Fruit fly (Drosophila melanogaster) whole organism, embryonic: ENCODE results near the gene CG46270.

Experiments used
- CG10462 ChIP-seq: fragments of 200-800 bp; sonication (Bioruptor generic); optimal IDR thresholded peaks from 2 replicates; lab custom pipeline; 2016; ENCODE audit warnings: missing biosample characterization, missing genetic modification characterization
- CG10959 ChIP-seq: fragments of 200-800 bp; sonication (Bioruptor generic); IDR thresholded peaks from 2 replicates; pipeline ENCODE4 v1.3.6; 2022; ENCODE audit warnings: missing biosample characterization, missing genetic modification characterization
- CG12659 ChIP-seq: fragments of 200-800 bp; sonication (Bioruptor generic); optimal IDR thresholded peaks from 3 replicates; lab custom pipeline; 2017; ENCODE audit warnings: mild to moderate bottlenecking, missing biosample characterization, missing genetic modification reagents, missing genetic modification characterization
- CG14050 ChIP-seq: fragments of 200-800 bp; sonication (Bioruptor generic); IDR thresholded peaks from 3 replicates; pipeline ENCODE4 v1.3.6; 2022; ENCODE audit warnings: missing biosample characterization, missing genetic modification characterization
- CG15601 ChIP-seq: fragments of 200-800 bp; sonication (Bioruptor generic); optimal IDR thresholded peaks from 3 replicates; lab custom pipeline; 2019; ENCODE audit warnings: missing biosample characterization, mild to moderate bottlenecking, missing genetic modification characterization, moderate library complexity
- CG17361 ChIP-seq: fragments of 200-800 bp; sonication (Bioruptor generic); IDR thresholded peaks from 3 replicates; pipeline ENCODE4 v1.3.6; 2022; ENCODE audit warnings: missing biosample characterization, missing genetic modification characterization
- CG31441 ChIP-seq: fragments of 200-800 bp; sonication (Bioruptor generic); IDR thresholded peaks from 2 replicates; pipeline ENCODE4 v1.3.6; 2022; ENCODE audit warnings: missing biosample characterization, missing genetic modification characterization
- CG32767 ChIP-seq: fragments of 200-800 bp; sonication (Bioruptor generic); IDR thresholded peaks from 2 replicates; pipeline ENCODE4 v1.3.6; 2022; ENCODE audit warnings: missing biosample characterization, missing genetic modification characterization
- CG42726 ChIP-seq: fragments of 200-800 bp; sonication (Bioruptor generic); IDR thresholded peaks from 2 replicates; pipeline ENCODE4 v1.3.6; 2022; ENCODE audit warnings: missing biosample characterization, missing genetic modification characterization; ENCODE audit not compliant: partially characterized antibody
- CG4404 ChIP-seq: fragments of 200-800 bp; sonication (Bioruptor generic); IDR thresholded peaks from 2 replicates; pipeline ENCODE4 v1.3.6; 2022; ENCODE audit warnings: missing biosample characterization, missing genetic modification characterization
- Deaf1 ChIP-seq: fragments of 200-800 bp; optimal IDR thresholded peaks from 3 replicates; lab custom pipeline; 2019; ENCODE audit warnings: missing biosample characterization, mild to moderate bottlenecking, missing genetic modification characterization, moderate library complexity
- Dip3 ChIP-seq: fragments of 200-800 bp; sonication (Bioruptor generic); optimal IDR thresholded peaks from 3 replicates; lab custom pipeline; 2016; ENCODE audit warnings: missing biosample characterization, missing genetic modification characterization
- ERR ChIP-seq: fragments of 200-800 bp; sonication (Bioruptor generic); optimal IDR thresholded peaks from 2 replicates; lab custom pipeline; 2016; ENCODE audit warnings: missing biosample characterization, missing genetic modification characterization
- Ets97D ChIP-seq: fragments of 200-800 bp; sonication (Bioruptor generic); optimal IDR thresholded peaks from 3 replicates; lab custom pipeline; 2016; ENCODE audit warnings: missing biosample characterization, missing genetic modification characterization
- Fer1 ChIP-seq: fragments of 200-800 bp; sonication (Bioruptor generic); optimal IDR thresholded peaks from 2 replicates; lab custom pipeline; 2017; ENCODE audit warnings: missing biosample characterization, mild to moderate bottlenecking, missing genetic modification characterization
- GATAe ChIP-seq: fragments of 200-800 bp; sonication (Bioruptor generic); conservative IDR thresholded peaks from 2 replicates; pipeline ENCODE4 v1.3.6; 2022; ENCODE audit warnings: missing biosample characterization, missing genetic modification characterization
- Gug ChIP-seq: fragments of 200-800 bp; sonication (Bioruptor generic); IDR thresholded peaks from 4 replicates; pipeline ENCODE4 v1.3.6; 2022; ENCODE audit warnings: missing biosample characterization, missing genetic modification characterization
- H15 ChIP-seq: fragments of 200-800 bp; sonication (Bioruptor generic); IDR thresholded peaks from 3 replicates; pipeline ENCODE4 v1.3.6; 2022; ENCODE audit warnings: missing biosample characterization, missing genetic modification characterization
- Hr39 ChIP-seq: fragments of >200 bp; optimal IDR thresholded peaks from 2 replicates; lab custom pipeline; 2017
- Med ChIP-seq: fragments of 200-800 bp; sonication (Bioruptor generic); peaks from one replicate; lab custom pipeline; 2016; ENCODE audit warnings: missing biosample characterization, missing genetic modification characterization, mild to moderate bottlenecking, inconsistent platforms, moderate library complexity
- Nf-YA ChIP-seq: fragments of 200-800 bp; sonication (Bioruptor generic); IDR thresholded peaks from 2 replicates; pipeline ENCODE4 v1.3.6; 2022; ENCODE audit warnings: missing biosample characterization, missing genetic modification characterization
- Nf-YC ChIP-seq: fragments of 200-800 bp; optimal IDR thresholded peaks from 3 replicates; lab custom pipeline; 2019; ENCODE audit warnings: missing biosample characterization, mild to moderate bottlenecking, missing genetic modification characterization, moderate library complexity
- Oaz ChIP-seq: fragments of 200-800 bp; sonication (Bioruptor generic); IDR thresholded peaks from 2 replicates; pipeline ENCODE4 v1.3.6; 2022; ENCODE audit warnings: missing biosample characterization, missing genetic modification characterization
- PHDP ChIP-seq: fragments of 200-800 bp; sonication (Bioruptor generic); optimal IDR thresholded peaks from 3 replicates; lab custom pipeline; 2018; ENCODE audit warnings: missing biosample characterization, mild to moderate bottlenecking, missing genetic modification characterization, moderate library complexity
- Rfx ChIP-seq: fragments of 200-800 bp; sonication (Bioruptor generic); IDR thresholded peaks from 2 replicates; pipeline ENCODE4 v1.3.6; 2022; ENCODE audit warnings: missing biosample characterization, missing genetic modification characterization
- TFAM ChIP-seq: fragments of 200-800 bp; sonication (Bioruptor generic); optimal IDR thresholded peaks from 2 replicates; lab custom pipeline; 2017; ENCODE audit warnings: missing biosample characterization, missing genetic modification characterization, inconsistent platforms
- bowl ChIP-seq: fragments of 200-800 bp; sonication (Bioruptor generic); IDR thresholded peaks from 2 replicates; pipeline ENCODE4 v1.3.6; 2022; ENCODE audit warnings: missing biosample characterization, missing genetic modification characterization
- br ChIP-seq: fragments of >200 bp; optimal IDR thresholded peaks from 2 replicates; lab custom pipeline; 2017
- btn ChIP-seq: fragments of 200-800 bp; sonication (Bioruptor generic); optimal IDR thresholded peaks from 2 replicates; lab custom pipeline; 2016; ENCODE audit warnings: missing biosample characterization, missing genetic modification characterization
- ci ChIP-seq: fragments of 200-800 bp; sonication (Bioruptor generic); IDR thresholded peaks from 3 replicates; pipeline ENCODE4 v1.3.6; 2022; ENCODE audit warnings: missing biosample characterization, missing genetic modification characterization
- dmrt11E ChIP-seq: fragments of 200-800 bp; sonication (Bioruptor generic); optimal IDR thresholded peaks from 3 replicates; lab custom pipeline; 2018; ENCODE audit warnings: missing biosample characterization, mild to moderate bottlenecking, missing genetic modification characterization, moderate library complexity
- dmrt99B ChIP-seq: fragments of 200-800 bp; sonication (Bioruptor generic); optimal IDR thresholded peaks from 2 replicates; lab custom pipeline; 2018; ENCODE audit warnings: missing biosample characterization, mild to moderate bottlenecking, missing genetic modification characterization, moderate library complexity
- dpn ChIP-seq, 2 experiments: fragments of 200-800 bp; sonication (Bioruptor generic); optimal IDR thresholded peaks; 3 replicates each; lab custom pipeline; 2016; ENCODE audit warnings: missing biosample characterization in 2 of 2, missing genetic modification characterization in 2 of 2
- fru ChIP-seq: fragments of >200 bp; optimal IDR thresholded peaks from 2 replicates; lab custom pipeline; 2017
- gro ChIP-seq: fragments of 200-800 bp; sonication (Bioruptor generic); optimal IDR thresholded peaks from 2 replicates; lab custom pipeline; 2016; ENCODE audit warnings: missing biosample characterization, missing genetic modification characterization
- hkb ChIP-seq, 2 experiments: fragments of 200-800 bp in 1 of 2; fragments of >200 bp in 1 of 2; sonication (Bioruptor generic) in 1 of 2; IDR thresholded peaks in 1 of 2; optimal IDR thresholded peaks in 1 of 2; 2 replicates each; pipeline versions ENCODE4 v1.3.6 to Lab custom; 2017 to 2022; ENCODE audit warnings: missing biosample characterization in 1 of 2, missing genetic modification characterization in 1 of 2
- ken ChIP-seq: fragments of 200-800 bp; sonication (Bioruptor generic); IDR thresholded peaks from 3 replicates; pipeline ENCODE4 v1.3.6; 2022; ENCODE audit warnings: missing biosample characterization, missing genetic modification characterization
- klu ChIP-seq: fragments of 200-800 bp; sonication (Bioruptor generic); IDR thresholded peaks from 2 replicates; pipeline ENCODE4 v1.3.6; 2022; ENCODE audit warnings: missing biosample characterization, missing genetic modification characterization
- lilli ChIP-seq: fragments of 200-800 bp; sonication (Bioruptor generic); optimal IDR thresholded peaks from 3 replicates; lab custom pipeline; 2016; ENCODE audit warnings: missing biosample characterization, missing genetic modification characterization
- mam ChIP-seq: fragments of 200-800 bp; sonication (Bioruptor generic); optimal IDR thresholded peaks from 3 replicates; lab custom pipeline; 2016; ENCODE audit warnings: missing biosample characterization, missing genetic modification characterization
- mirr ChIP-seq: fragments of 200-800 bp; sonication (Bioruptor generic); optimal IDR thresholded peaks from 3 replicates; lab custom pipeline; 2018; ENCODE audit warnings: missing biosample characterization, mild to moderate bottlenecking, missing genetic modification characterization
- oc ChIP-seq: fragments of 200-800 bp; sonication (Bioruptor generic); optimal IDR thresholded peaks from 2 replicates; lab custom pipeline; 2018; ENCODE audit warnings: missing biosample characterization, mild to moderate bottlenecking, missing genetic modification characterization, moderate library complexity
- pho ChIP-seq: fragments of 200-800 bp; sonication (Bioruptor generic); optimal IDR thresholded peaks from 2 replicates; lab custom pipeline; 2016; ENCODE audit warnings: missing biosample characterization, missing genetic modification characterization
- pros ChIP-seq: fragments of 200-800 bp; sonication (Bioruptor generic); optimal IDR thresholded peaks from 3 replicates; lab custom pipeline; 2019; ENCODE audit warnings: missing biosample characterization, mild to moderate bottlenecking, missing genetic modification characterization, moderate library complexity
- sens ChIP-seq: fragments of 200-800 bp; sonication (Bioruptor generic); peaks from one replicate; lab custom pipeline; 2016; ENCODE audit warnings: missing biosample characterization, missing genetic modification characterization
- slbo ChIP-seq: fragments of 200-800 bp; sonication (Bioruptor generic); IDR thresholded peaks from 2 replicates; pipeline ENCODE4 v1.3.6; 2022; ENCODE audit warnings: missing biosample characterization, missing genetic modification characterization
- so ChIP-seq: fragments of 200-800 bp; sonication (Bioruptor generic); IDR thresholded peaks from 3 replicates; pipeline ENCODE4 v1.3.6; 2022; ENCODE audit warnings: missing biosample characterization, missing genetic modification characterization
- sr ChIP-seq: fragments of 200-800 bp; sonication (Bioruptor generic); IDR thresholded peaks from 3 replicates; pipeline ENCODE4 v1.3.6; 2022; ENCODE audit warnings: missing biosample characterization, missing genetic modification characterization
- stc ChIP-seq: fragments of 200-800 bp; sonication (Bioruptor generic); IDR thresholded peaks from 2 replicates; pipeline ENCODE4 v1.3.6; 2022; ENCODE audit warnings: missing biosample characterization, missing genetic modification characterization
- vvl ChIP-seq: fragments of 200-800 bp; sonication (Bioruptor generic); IDR thresholded peaks from 2 replicates; pipeline ENCODE4 v1.3.6; 2022; ENCODE audit warnings: missing biosample characterization, missing genetic modification characterization
- zen ChIP-seq: fragments of 200-800 bp; sonication (Bioruptor generic); optimal IDR thresholded peaks from 3 replicates; lab custom pipeline; 2018; ENCODE audit warnings: missing biosample characterization, mild to moderate bottlenecking, missing genetic modification characterization, moderate library complexity

Gene CG46270

dm6 chr3R:10411752-10412549 lies 16.3 kb downstream of the CG46270 start (continued):
- TF ChIP-seq CG32767 (GFP tag; lab: Robert Waterston, UW) (no peak), CG42726 (GFP tag; lab: Robert Waterston, UW) (no peak), TFAM (GFP tag; lab: Kevin White, UChicago) (no peak), vvl (peak; percentile 70), klu (GFP tag; lab: Robert Waterston, UW) (no peak), Gug (GFP tag; lab: Robert Waterston, UW) (peak; percentile 53; the same call in 2 of the 4 replicates), Fer1 (peak; percentile 71), Oaz (GFP tag; lab: Robert Waterston, UW) (0 out of 2 replicates have a peak, but pooled peaks have one; percentile 19), br (lab: Kevin White, UChicago) (no peak), CG10462 (no peak), so (GFP tag; lab: Robert Waterston, UW) (0 out of 3 replicates have a peak, but pooled peaks have one; percentile 9), lilli (GFP tag; lab: Kevin White, UChicago) (peak; percentile 29), Nf-YC (tag; lab: Kevin White, UChicago) (no peak), PHDP (tag; lab: Kevin White, UChicago) (no peak), slbo (GFP tag; lab: Robert Waterston, UW) (peak; percentile 60; the same call in 1 of the 2 replicates), Deaf1 (tag; lab: Kevin White, UChicago) (no peak), GATAe (GFP tag; lab: Robert Waterston, UW) (peak; percentile 85), CG14050 (no peak), ken (GFP tag; lab: Robert Waterston, UW) (0 out of 3 replicates have a peak, but pooled peaks have one; percentile 51), hkb (optimal IDR thresholded peaks at IDR 0.05; lab: Kevin White, UChicago) (no peak), hkb (GFP tag; IDR thresholded peaks at IDR 0.05; lab: Robert Waterston, UW) (peak; percentile 68), dpn (GFP tag; optimal IDR thresholded peaks at IDR 0.05; lab: Kevin White, UChicago) (peak in 1 of 2 experiments; percentile 60), dmrt99B (tag; lab: Kevin White, UChicago) (no peak), ERR (GFP tag; lab: Kevin White, UChicago) (peak; percentile 24), ci (no peak), bowl (GFP tag; lab: Robert Waterston, UW) (no peak), CG15601 (tag; lab: Kevin White, UChicago) (no peak), Hr39 (lab: Kevin White, UChicago) (no peak), gro (GFP tag; lab: Kevin White, UChicago) (peak; percentile 73), CG12659 (no peak), Nf-YA (GFP tag; lab: Robert Waterston, UW) (no peak), CG4404 (GFP tag; lab: Robert Waterston, UW) (peak; percentile 42; the same call in 1 of the 2 replicates), Ets97D (GFP tag; lab: Kevin White, UChicago) (no peak), Med (GFP tag; lab: Kevin White, UChicago) (peak; percentile 96), oc (tag; lab: Kevin White, UChicago) (no peak), sens (peak; percentile 55), btn (GFP tag; lab: Kevin White, UChicago) (no peak), pho (GFP tag; lab: Kevin White, UChicago) (peak; percentile 16), mirr (peak; percentile 69), pros (GFP tag; lab: Kevin White, UChicago) (no peak), Rfx (peak; percentile 97; the same call in 1 of the 2 replicates), dmrt11E (tag; lab: Kevin White, UChicago) (no peak), Dip3 (GFP tag; lab: Kevin White, UChicago) (peak; percentile 8), mam (GFP tag; lab: Kevin White, UChicago) (peak; percentile 70), stc (peak; percentile 37; the same call in 1 of the 2 replicates), fru (lab: Kevin White, UChicago) (no peak), zen (tag; lab: Kevin White, UChicago) (no peak), CG17361 (GFP tag; lab: Robert Waterston, UW) (peak; percentile 38; the same call in 1 of the 3 replicates), sr (GFP tag; lab: Robert Waterston, UW) (no peak), H15 (GFP tag; lab: Robert Waterston, UW) (0 out of 3 replicates have a peak, but pooled peaks have one; percentile 18), CG31441 (GFP tag; lab: Robert Waterston, UW) (no peak), CG10959 (GFP tag; lab: Robert Waterston, UW) (no peak)
